Worm (Caenorhabditis elegans) whole organism, L4/young adult: ENCODE data around the gene ZC250.2.

Experiments used
- W03F9.2 ChIP-seq: fragments of 150-350 bp; optimal IDR thresholded peaks from 2 replicates; lab custom pipeline; 2014; ENCODE audit warnings: missing biosample characterization, missing genetic modification characterization
- him-1 ChIP-seq: sonication (generic microtip); optimal IDR thresholded peaks from 2 replicates; lab custom pipeline; 2016; ENCODE audit warnings: missing genotype, missing genetic modification reagents, missing genetic modification characterization, missing compliant biosample characterization

DNA sequence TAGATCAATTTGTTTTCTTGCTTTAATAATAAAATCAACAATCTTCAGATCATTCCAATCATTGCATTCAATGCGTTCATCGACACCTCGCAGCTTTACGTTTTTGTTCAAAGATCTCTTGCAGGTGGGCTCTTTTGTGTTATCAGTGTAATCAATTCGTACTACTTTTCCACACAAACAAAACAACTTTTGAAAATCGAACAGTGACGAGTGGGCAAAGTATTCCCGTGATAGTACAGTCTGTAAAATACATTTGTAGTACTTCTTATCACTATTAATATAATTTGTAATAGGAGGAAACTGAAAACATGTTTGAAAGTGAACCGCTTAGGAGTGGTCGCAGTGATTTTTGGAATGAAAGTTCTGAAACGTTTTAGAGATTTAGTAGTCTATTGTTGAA is 27.1 kb upstream of the ZC250.2 start, which contains the start of gene pgph-2:
- TF ChIP-seq him-1 (tag; lab: Kevin White, UChicago): no peak
- no peak for TF ChIP-seq W03F9.2 (tag; lab: Kevin White, UChicago)
